Worm (Caenorhabditis elegans): ENCODE results near the gene cux-7.
A peak's percentile ranks its signal among the peaks of the same experiment; 100 is the strongest.

The cux-7 gene

ce11 chrIII:7520672-7521071, at the start of gene cux-7, which contains the start of gene C07H6.2 (continued):
- TF ChIP-seq zag-1 (tag; optimal IDR thresholded peaks at IDR 0.05) (peak; percentile 22), pax-3 (tag; optimal IDR thresholded peaks at IDR 0.05) (peak; percentile 99), ets-5 (GFP tag; IDR thresholded peaks at IDR 0.05) (no peak), rnt-1 (tag; optimal IDR thresholded peaks at IDR 0.05) (peak; percentile 100), sptf-1 (tag; optimal IDR thresholded peaks at IDR 0.05) (no peak), unc-98 (GFP tag; IDR thresholded peaks at IDR 0.05) (peak; percentile 100), nhr-84 (tag; optimal IDR thresholded peaks at IDR 0.05) (no peak), lin-35 (GFP tag; optimal IDR thresholded peaks at IDR 0.05) (peak; percentile 89 to 90), nhr-28 (tag; optimal IDR thresholded peaks at IDR 0.05) (peak; percentile 34), mab-9 (GFP tag; IDR thresholded peaks at IDR 0.05) (peak; percentile 98), mdl-1 (tag; optimal IDR thresholded peaks at IDR 0.05) (peak; percentile 13 to 91), C34B4.2 (tag; optimal IDR thresholded peaks at IDR 0.05) (peak; percentile 81), ceh-88 (GFP tag; IDR thresholded peaks at IDR 0.05) (peak; percentile 89), elt-3 (tag; optimal IDR thresholded peaks at IDR 0.05) (peak in 2 of 6 experiments; percentile 89 to 92), lin-14 (GFP tag; optimal IDR thresholded peaks at IDR 0.05) (peak; percentile 96), egl-13 (tag; optimal IDR thresholded peaks at IDR 0.05) (peak; percentile 99), C04F5.9 (tag; optimal IDR thresholded peaks at IDR 0.05) (peak; percentile 98), skn-1 (tag; optimal IDR thresholded peaks at IDR 0.05) (peak; percentile 93), snpc-4 (tag; optimal IDR thresholded peaks at IDR 0.05) (peak; percentile 90), nhr-71 (tag; optimal IDR thresholded peaks at IDR 0.05) (peak; percentile 99), lsy-2 (tag; optimal IDR thresholded peaks at IDR 0.05) (peak; percentile 94 to 96), sup-37 (GFP tag; optimal IDR thresholded peaks at IDR 0.05) (peak; percentile 95), F16B12.6 (tag; optimal IDR thresholded peaks at IDR 0.05) (peak; percentile 68), lin-13 (GFP tag; optimal IDR thresholded peaks at IDR 0.05) (peak; percentile 92), nhr-77 (tag; optimal IDR thresholded peaks at IDR 0.05) (peak; percentile 63), ztf-4 (tag; optimal IDR thresholded peaks at IDR 0.05) (peak; percentile 89), nhr-85 (tag) (peak; percentile 99), aly-2 (tag; optimal IDR thresholded peaks at IDR 0.05) (peak; percentile 92), hpl-2 (GFP tag; optimal IDR thresholded peaks at IDR 0.05) (peak; percentile 61), hlh-4 (tag; optimal IDR thresholded peaks at IDR 0.05) (peak; percentile 97), fos-1 (tag; optimal IDR thresholded peaks at IDR 0.05) (peak; percentile 93), vab-15 (tag; optimal IDR thresholded peaks at IDR 0.05) (peak; percentile 94)

- TF ChIP-seq pag-3 (tag; optimal IDR thresholded peaks at IDR 0.05; ENCODE audit: borderline replicate concordance, insufficient read depth) (no peak), nhr-11 (tag; optimal IDR thresholded peaks at IDR 0.05) (peak; percentile 61), lir-3 (tag; optimal IDR thresholded peaks at IDR 0.05; ENCODE audit: poor library complexity) (peak; percentile 48), nhr-71 (tag; optimal IDR thresholded peaks at IDR 0.05) (peak; percentile 89), egl-13 (tag; optimal IDR thresholded peaks at IDR 0.05) (peak; percentile 40), C16A3.4 (tag; optimal IDR thresholded peaks at IDR 0.05) (peak; percentile 33), rnt-1 (tag; optimal IDR thresholded peaks at IDR 0.05) (peak; percentile 76), aha-1 (tag; optimal IDR thresholded peaks at IDR 0.05) (no peak), ztf-11 (tag; optimal IDR thresholded peaks at IDR 0.05) (peak in 1 of 2 experiments; percentile 9), efl-1 (optimal IDR thresholded peaks at IDR 0.05) (peak; percentile 70 to 79), efl-1 (GFP tag; optimal IDR thresholded peaks at IDR 0.05 in 1 of 2) (peak; percentile 47 to 93), tlp-1 (tag; optimal IDR thresholded peaks at IDR 0.05) (no peak), snpc-4 (tag; optimal IDR thresholded peaks at IDR 0.05) (peak; percentile 72), nhr-76 (tag; optimal IDR thresholded peaks at IDR 0.05) (no peak), alr-1 (tag; optimal IDR thresholded peaks at IDR 0.05; ENCODE audit: borderline replicate concordance) (no peak), ceh-88 (GFP tag; IDR thresholded peaks at IDR 0.05) (no peak), isw-1 (GFP tag; IDR thresholded peaks at IDR 0.05) (peak; percentile 38), mep-1 (tag; optimal IDR thresholded peaks at IDR 0.05) (peak; percentile 84), jun-1 (tag; optimal IDR thresholded peaks at IDR 0.05) (peak; percentile 75), sptf-1 (tag; optimal IDR thresholded peaks at IDR 0.05) (no peak), hlh-4 (tag; optimal IDR thresholded peaks at IDR 0.05) (no peak), dpl-1 (GFP tag; optimal IDR thresholded peaks at IDR 0.05) (peak; percentile 38 to 62 (median 43)), unc-98 (GFP tag; IDR thresholded peaks at IDR 0.05) (no peak), pax-3 (tag; optimal IDR thresholded peaks at IDR 0.05) (peak; percentile 48), hlh-17 (GFP tag; optimal IDR thresholded peaks at IDR 0.05; ENCODE audit: borderline replicate concordance) (no peak), mef-2 (tag; optimal IDR thresholded peaks at IDR 0.05) (no peak), pqm-1 (tag; optimal IDR thresholded peaks at IDR 0.05) (no peak), zag-1 (tag; optimal IDR thresholded peaks at IDR 0.05) (no peak), ces-1 (GFP tag; optimal IDR thresholded peaks at IDR 0.05) (peak; percentile 18)
Measured at ce11 chrIII:7570083-7570695, 49.5 kb upstream of the cux-7 start, which contains the start of gene R13A5.7. Gene R13A5.7 (minus strand): TSS chrIII:7570133.
